Worm (Caenorhabditis elegans): ENCODE results near the gene Y6G8.5.

The Y6G8.5 gene

ce11 chrV:17615609-17616008 lies at the start of gene Y6G8.5:
Y6G8.5 (minus strand) TSS chrV:17615709.
- TF ChIP-seq elt-2 (tag; optimal IDR thresholded peaks at IDR 0.05) = peak; percentile 12
- no peak for TF ChIP-seq efl-1 (optimal IDR thresholded peaks at IDR 0.05)
- peak in 1 of 2 experiments; percentile 2 for TF ChIP-seq efl-1 (GFP tag; optimal IDR thresholded peaks at IDR 0.05 in 1 of 2)
- no peak for TF ChIP-seq sox-4 (tag; optimal IDR thresholded peaks at IDR 0.05)

- TF ChIP-seq lin-35 (GFP tag; optimal IDR thresholded peaks at IDR 0.05) (no peak), vab-15 (tag; optimal IDR thresholded peaks at IDR 0.05) (no peak), lin-39 (tag; optimal IDR thresholded peaks at IDR 0.05) (no peak), dpl-1 (GFP tag; optimal IDR thresholded peaks at IDR 0.05) (no peak), unc-130 (tag; optimal IDR thresholded peaks at IDR 0.05) (no peak), egl-27 (tag; optimal IDR thresholded peaks at IDR 0.05) (no peak), egl-13 (tag; optimal IDR thresholded peaks at IDR 0.05) (no peak), pqm-1 (tag; optimal IDR thresholded peaks at IDR 0.05) (no peak), fkh-10 (GFP tag; optimal IDR thresholded peaks at IDR 0.05) (no peak), mep-1 (tag; optimal IDR thresholded peaks at IDR 0.05) (no peak), xbp-1 (tag; optimal IDR thresholded peaks at IDR 0.05) (no peak), lin-15B (tag; optimal IDR thresholded peaks at IDR 0.05) (no peak), unc-86 (tag; optimal IDR thresholded peaks at IDR 0.05) (no peak)
Observed at ce11 chrV:17664367-17664766, 48.9 kb upstream of the Y6G8.5 start.

- TF ChIP-seq hpl-2 (GFP tag; optimal IDR thresholded peaks at IDR 0.05) (no peak), pqm-1 (tag; optimal IDR thresholded peaks at IDR 0.05) (peak; percentile 69), sptf-1 (tag; optimal IDR thresholded peaks at IDR 0.05) (no peak), hlh-4 (tag; optimal IDR thresholded peaks at IDR 0.05) (no peak), sox-4 (tag; optimal IDR thresholded peaks at IDR 0.05) (no peak), elt-2 (tag; optimal IDR thresholded peaks at IDR 0.05) (peak; percentile 93), pax-3 (tag; optimal IDR thresholded peaks at IDR 0.05) (no peak), nhr-77 (tag; optimal IDR thresholded peaks at IDR 0.05) (no peak), egl-27 (tag; optimal IDR thresholded peaks at IDR 0.05) (no peak), nhr-20 (tag; optimal IDR thresholded peaks at IDR 0.05) (peak; percentile 44), irx-1 (tag; optimal IDR thresholded peaks at IDR 0.05) (no peak), lin-35 (GFP tag; optimal IDR thresholded peaks at IDR 0.05) (peak in 1 of 2 experiments; percentile 4), zip-4 (GFP tag; optimal IDR thresholded peaks at IDR 0.05) (no peak), nhr-19 (GFP tag; conservative IDR thresholded peaks at IDR 0.05) (no peak), nhr-85 (tag) (no peak), unc-130 (tag; optimal IDR thresholded peaks at IDR 0.05) (no peak), ama-1 (optimal IDR thresholded peaks at IDR 0.05) (no peak), zag-1 (tag; optimal IDR thresholded peaks at IDR 0.05) (no peak)
Observed at ce11 chrV:17662260-17662659, 46.8 kb upstream of the Y6G8.5 start.

ce11 chrV:17660003-17660402 lies 44.5 kb upstream of the Y6G8.5 start, which contains the start of gene dgat-2:
dgat-2 (plus strand) TSS chrV:17660303.
- TF ChIP-seq nhr-237 (tag; optimal IDR thresholded peaks at IDR 0.05) = no peak
- no peak for TF ChIP-seq Y116A8C.19 (tag; optimal IDR thresholded peaks at IDR 0.05; ENCODE audit: borderline replicate concordance)
- TF ChIP-seq nhr-85 (tag) = no peak
- TF ChIP-seq efl-1 (optimal IDR thresholded peaks at IDR 0.05) = no peak
- TF ChIP-seq efl-1 (GFP tag; optimal IDR thresholded peaks at IDR 0.05 in 1 of 2) = no peak
- TF ChIP-seq fkh-10 (GFP tag; optimal IDR thresholded peaks at IDR 0.05) = no peak
- no peak for TF ChIP-seq mep-1 (tag; optimal IDR thresholded peaks at IDR 0.05)

DNA sequence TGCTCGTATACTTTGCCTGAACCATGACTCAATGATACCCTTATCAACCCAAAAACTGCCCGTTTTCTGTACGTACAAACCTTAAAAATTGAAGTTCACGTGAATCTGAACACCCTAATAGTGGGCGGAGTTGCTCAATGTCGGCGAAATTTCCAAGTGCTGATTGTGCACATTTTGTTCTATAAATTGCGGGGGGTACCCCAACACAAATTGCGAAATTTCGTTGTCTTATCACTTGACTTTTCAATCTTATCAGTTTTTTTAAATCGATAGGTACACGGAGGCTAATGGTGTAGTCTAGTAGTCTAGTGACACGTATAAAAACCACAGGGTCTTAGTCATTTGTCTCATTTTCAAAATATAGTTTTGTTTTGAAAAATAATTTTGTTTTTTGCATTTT lies 43.7 kb upstream of the Y6G8.5 start, which contains the start of gene fbxa-108:
TSS of gene fbxa-108 (minus strand) at position 158 of the 400 bp plus-strand sequence.
- no peak for TF ChIP-seq rnt-1 (tag; optimal IDR thresholded peaks at IDR 0.05)
- TF ChIP-seq mdl-1 (tag; optimal IDR thresholded peaks at IDR 0.05) = peak in 1 of 2 experiments; percentile 52
- peak in 1 of 2 experiments; percentile 40 for TF ChIP-seq lin-35 (GFP tag; optimal IDR thresholded peaks at IDR 0.05)
- no peak for TF ChIP-seq tbx-2 (tag; optimal IDR thresholded peaks at IDR 0.05)
- peak; percentile 99 for TF ChIP-seq elt-2 (tag; optimal IDR thresholded peaks at IDR 0.05)
- peak; percentile 65 for TF ChIP-seq nhr-90 (tag; optimal IDR thresholded peaks at IDR 0.05; ENCODE audit: poor library complexity)
- no peak for TF ChIP-seq xbp-1 (tag; optimal IDR thresholded peaks at IDR 0.05)
- TF ChIP-seq nhr-20 (tag; optimal IDR thresholded peaks at IDR 0.05) = peak; percentile 64
- TF ChIP-seq tlp-1 (tag; optimal IDR thresholded peaks at IDR 0.05) = no peak
- no peak for TF ChIP-seq dpl-1 (GFP tag; optimal IDR thresholded peaks at IDR 0.05)
- TF ChIP-seq hpl-2 (GFP tag; optimal IDR thresholded peaks at IDR 0.05) = peak; percentile 28
- TF ChIP-seq zip-4 (GFP tag; optimal IDR thresholded peaks at IDR 0.05) = peak; percentile 20
- TF ChIP-seq pqm-1 (tag; optimal IDR thresholded peaks at IDR 0.05) = peak; percentile 94
- no peak for TF ChIP-seq ets-5 (GFP tag; IDR thresholded peaks at IDR 0.05)
- peak; percentile 36 for TF ChIP-seq nhr-19 (GFP tag; conservative IDR thresholded peaks at IDR 0.05)
- TF ChIP-seq jun-1 (tag; optimal IDR thresholded peaks at IDR 0.05) = peak; percentile 24
- no peak for TF ChIP-seq nhr-84 (tag; optimal IDR thresholded peaks at IDR 0.05)

All from whole organism, L1 larva.